Fruit fly (Drosophila melanogaster) Kc167 (cell line): ENCODE data around the gene soti.

Experiments
- Myc ChIP-seq: fragments of >200 bp; optimal IDR thresholded peaks from 2 replicates; lab custom pipeline; 2017; ENCODE audit warnings: missing external identifiers
- Sin3A ChIP-seq: fragments of >200 bp; optimal IDR thresholded peaks from 2 replicates; lab custom pipeline; 2018; ENCODE audit warnings: missing external identifiers
- h ChIP-seq: fragments of >200 bp; optimal IDR thresholded peaks from 3 replicates; lab custom pipeline; 2018; ENCODE audit warnings: missing external identifiers
- insv ChIP-seq: fragments of >200 bp; optimal IDR thresholded peaks from 3 replicates; lab custom pipeline; 2018; ENCODE audit warnings: missing external identifiers
- psq ChIP-seq: fragments of >200 bp; optimal IDR thresholded peaks from 2 replicates; lab custom pipeline; 2017; ENCODE audit warnings: missing external identifiers

dm6 chr3R:14415679-14416078, 34.2 kb upstream of the soti start:
- TF ChIP-seq h (no peak), psq (lab: Kevin White, UChicago) (no peak), insv (lab: Kevin White, UChicago) (no peak), Myc (lab: Kevin White, UChicago) (no peak), Sin3A (lab: Kevin White, UChicago) (no peak)
